Worm (Caenorhabditis elegans): ENCODE measurements around the gene fut-4.
A peak's percentile ranks its signal among the peaks of the same experiment; 100 is the strongest.

fut-4 gene

DNA sequence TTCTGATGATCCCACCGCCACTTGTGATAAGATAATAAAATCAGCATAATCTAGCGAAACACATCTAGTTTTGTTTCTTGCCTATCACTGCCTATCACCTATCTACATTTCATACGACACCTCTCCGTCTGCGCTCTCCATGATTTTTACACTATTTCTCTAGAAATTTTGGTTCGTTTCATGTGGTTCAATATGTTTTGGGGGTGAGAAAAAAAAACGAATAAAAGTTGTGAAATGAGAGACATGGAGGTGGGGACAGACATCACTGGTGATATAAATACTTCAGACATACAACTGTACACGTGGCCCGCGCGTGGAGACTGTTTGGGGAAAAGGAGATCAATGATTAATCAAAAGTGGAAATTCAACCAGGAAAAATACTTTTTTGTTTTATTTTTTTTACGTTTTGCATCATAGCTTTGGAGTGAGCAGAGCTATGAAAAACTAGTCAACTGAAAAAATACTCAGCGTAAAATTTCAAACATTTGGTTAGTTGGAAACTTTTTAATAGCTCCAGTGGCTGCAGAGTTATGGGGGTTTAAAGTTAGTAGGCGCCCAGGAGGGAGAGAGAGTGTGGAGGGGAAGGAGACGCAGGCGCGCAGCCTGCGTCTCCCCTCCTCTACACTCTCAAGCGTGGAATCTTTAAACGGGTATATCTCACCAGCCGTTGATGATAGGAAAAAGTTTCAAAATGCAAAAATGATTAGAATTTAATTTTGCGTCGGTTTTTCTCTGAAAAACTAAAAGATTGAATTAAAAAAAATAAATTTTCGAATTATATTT lies 19.3 kb downstream of the fut-4 start:
- TF ChIP-seq lin-13 (GFP tag; optimal IDR thresholded peaks at IDR 0.05) (no peak), nhr-6 (tag; optimal IDR thresholded peaks at IDR 0.05) (no peak), egl-43 (GFP tag; IDR thresholded peaks at IDR 0.05) (no peak), lin-39 (tag; optimal IDR thresholded peaks at IDR 0.05) (no peak), nhr-25 (tag; optimal IDR thresholded peaks at IDR 0.05; ENCODE audit: borderline replicate concordance, insufficient read depth) (no peak), Y5F2A.4 (GFP tag; optimal IDR thresholded peaks at IDR 0.05) (no peak), nhr-48 (tag; optimal IDR thresholded peaks at IDR 0.05) (peak; percentile 70), fkh-10 (GFP tag; optimal IDR thresholded peaks at IDR 0.05) (no peak), R02D3.7 (tag; optimal IDR thresholded peaks at IDR 0.05) (no peak), tag-97 (GFP tag; IDR thresholded peaks at IDR 0.05) (no peak), duxl-1 (tag; optimal IDR thresholded peaks at IDR 0.05; ENCODE audit: poor library complexity) (no peak), F49E8.2 (tag; optimal IDR thresholded peaks at IDR 0.05; ENCODE audit: borderline replicate concordance) (no peak), nhr-77 (tag; optimal IDR thresholded peaks at IDR 0.05) (no peak), aly-2 (tag; optimal IDR thresholded peaks at IDR 0.05) (no peak), F44E2.7 (GFP tag; IDR thresholded peaks at IDR 0.05) (no peak), egl-27 (tag; optimal IDR thresholded peaks at IDR 0.05) (no peak), dmd-9 (GFP tag; IDR thresholded peaks at IDR 0.05) (no peak), snpc-1.2 (GFP tag; IDR thresholded peaks at IDR 0.05) (no peak), ceh-32 (tag; optimal IDR thresholded peaks at IDR 0.05; ENCODE audit: poor library complexity) (no peak), nhr-76 (tag; optimal IDR thresholded peaks at IDR 0.05) (no peak), php-3 (GFP tag; IDR thresholded peaks at IDR 0.05) (no peak), snpc-4 (tag; optimal IDR thresholded peaks at IDR 0.05) (no peak), hmg-1.1 (GFP tag; IDR thresholded peaks at IDR 0.05) (no peak), gei-8 (GFP tag; optimal IDR thresholded peaks at IDR 0.05) (no peak), ceh-44 (GFP tag; IDR thresholded peaks at IDR 0.05) (no peak), mep-1 (tag; optimal IDR thresholded peaks at IDR 0.05) (peak; percentile 16), saeg-2 (GFP tag; IDR thresholded peaks at IDR 0.05) (no peak), ctbp-1 (GFP tag; IDR thresholded peaks at IDR 0.05) (no peak), lin-29 (GFP tag; IDR thresholded peaks at IDR 0.05) (no peak), ceh-20 (GFP tag; IDR thresholded peaks at IDR 0.05) (no peak), zfp-2 (tag; optimal IDR thresholded peaks at IDR 0.05) (no peak), hif-1 (tag; optimal IDR thresholded peaks at IDR 0.05) (no peak), lin-38 (GFP tag; IDR thresholded peaks at IDR 0.05) (no peak), hlh-30 (tag; optimal IDR thresholded peaks at IDR 0.05; ENCODE audit: insufficient read depth) (peak; percentile 64), zag-1 (tag; optimal IDR thresholded peaks at IDR 0.05) (no peak), skn-1 (tag; optimal IDR thresholded peaks at IDR 0.05) (no peak), mdl-1 (tag; optimal IDR thresholded peaks at IDR 0.05) (no peak), Y75B8A.6 (GFP tag; IDR thresholded peaks at IDR 0.05) (no peak), unc-39 (tag; optimal IDR thresholded peaks at IDR 0.05) (no peak), Y105C5A.15 (GFP tag; IDR thresholded peaks at IDR 0.05) (no peak), sdz-12 (GFP tag; optimal IDR thresholded peaks at IDR 0.05) (no peak), nhr-111 (GFP tag; optimal IDR thresholded peaks at IDR 0.05) (no peak), spr-3 (GFP tag; optimal IDR thresholded peaks at IDR 0.05) (no peak), nhr-42 (GFP tag; IDR thresholded peaks at IDR 0.05) (no peak), fos-1 (tag; optimal IDR thresholded peaks at IDR 0.05) (no peak), daf-19 (GFP tag; conservative IDR thresholded peaks at IDR 0.05) (no peak), lsy-2 (tag; optimal IDR thresholded peaks at IDR 0.05) (no peak), ceh-62 (tag; optimal IDR thresholded peaks at IDR 0.05) (no peak), unc-130 (GFP tag; optimal IDR thresholded peaks at IDR 0.05) (no peak), ztf-7 (tag; optimal IDR thresholded peaks at IDR 0.05) (no peak), hlh-11 (tag; optimal IDR thresholded peaks at IDR 0.05) (peak; percentile 69)
